Fruit fly (Drosophila melanogaster) whole organism, adult: ENCODE results near the gene retinin.

ENCODE experiments used
- CG11617 ChIP-seq: fragments of 200-800 bp; sonication (Bioruptor generic); optimal IDR thresholded peaks from 2 replicates; lab custom pipeline; 2017; ENCODE audit warnings: mild to moderate bottlenecking, missing biosample characterization, missing genetic modification reagents, missing genetic modification characterization
- CG12768 ChIP-seq: fragments of 200-800 bp; sonication (Bioruptor generic); optimal IDR thresholded peaks from 2 replicates; lab custom pipeline; 2017; ENCODE audit warnings: missing biosample characterization, missing genetic modification characterization, mild to moderate bottlenecking, moderate library complexity, missing genetic modification reagents
- CG14711 ChIP-seq: fragments of 200-800 bp; sonication (Bioruptor generic); optimal IDR thresholded peaks from 2 replicates; lab custom pipeline; 2018; ENCODE audit warnings: missing biosample characterization, mild to moderate bottlenecking, missing genetic modification characterization, moderate library complexity
- CG1620 ChIP-seq: fragments of 200-800 bp; sonication (Bioruptor generic); optimal IDR thresholded peaks from 2 replicates; lab custom pipeline; 2016; ENCODE audit warnings: missing biosample characterization, missing genetic modification characterization
- CG33017 ChIP-seq: fragments of 200-800 bp; sonication (Bioruptor generic); optimal IDR thresholded peaks from 2 replicates; lab custom pipeline; 2018; ENCODE audit warnings: missing biosample characterization, mild to moderate bottlenecking, missing genetic modification characterization, moderate library complexity
- CG5204 ChIP-seq: fragments of 200-800 bp; sonication (Bioruptor generic); optimal IDR thresholded peaks from 2 replicates; lab custom pipeline; 2016; ENCODE audit warnings: missing biosample characterization, missing genetic modification characterization
- CG7045 ChIP-seq: fragments of 200-800 bp; sonication (Bioruptor generic); optimal IDR thresholded peaks from 2 replicates; lab custom pipeline; 2017; ENCODE audit warnings: missing biosample characterization, mild to moderate bottlenecking, missing genetic modification characterization
- CG7101 ChIP-seq: fragments of 200-800 bp; sonication (Bioruptor generic); optimal IDR thresholded peaks from 2 replicates; lab custom pipeline; 2018; ENCODE audit warnings: missing biosample characterization, mild to moderate bottlenecking, missing genetic modification characterization, moderate library complexity
- Clk ChIP-seq: fragments of 200-800 bp; sonication (Bioruptor generic); optimal IDR thresholded peaks from 2 replicates; lab custom pipeline; 2017; ENCODE audit warnings: missing biosample characterization, missing genetic modification characterization
- Crg-1 ChIP-seq: fragments of 200-800 bp; sonication (Bioruptor generic); optimal IDR thresholded peaks from 2 replicates; lab custom pipeline; 2016; ENCODE audit warnings: missing biosample characterization, missing genetic modification characterization
- Hr96 ChIP-seq: fragments of 200-800 bp; sonication (Bioruptor generic); optimal IDR thresholded peaks from 2 replicates; lab custom pipeline; 2016; ENCODE audit warnings: missing biosample characterization, missing genetic modification characterization
- Mnt ChIP-seq: fragments of 200-800 bp; sonication (Bioruptor generic); optimal IDR thresholded peaks from 2 replicates; lab custom pipeline; 2016; ENCODE audit warnings: missing biosample characterization, mild to moderate bottlenecking, missing genetic modification characterization
- bab1 ChIP-seq: fragments of 200-800 bp; sonication (Bioruptor generic); optimal IDR thresholded peaks from 3 replicates; lab custom pipeline; 2019; ENCODE audit warnings: missing biosample characterization, mild to moderate bottlenecking, missing genetic modification characterization, moderate library complexity
- cic ChIP-seq: fragments of 200-800 bp; sonication (Bioruptor generic); optimal IDR thresholded peaks from 2 replicates; lab custom pipeline; 2017; ENCODE audit warnings: missing biosample characterization, mild to moderate bottlenecking, missing genetic modification characterization, moderate library complexity
- cnc ChIP-seq, 2 experiments: fragments of >200 bp; optimal IDR thresholded peaks; 2 replicates each; lab custom pipeline; 2017
- kay ChIP-seq: fragments of 200-800 bp; sonication (Bioruptor generic); peaks from one replicate; lab custom pipeline; 2016; ENCODE audit warnings: missing biosample characterization, missing genetic modification characterization, borderline replicate concordance
- ovo ChIP-seq: fragments of 200-800 bp; sonication (Bioruptor generic); optimal IDR thresholded peaks from 2 replicates; lab custom pipeline; 2016; ENCODE audit warnings: missing biosample characterization, missing genetic modification characterization
- pad ChIP-seq: fragments of 200-800 bp; sonication (Bioruptor generic); optimal IDR thresholded peaks from 3 replicates; lab custom pipeline; 2017; ENCODE audit warnings: missing biosample characterization, missing genetic modification characterization, mild to moderate bottlenecking, moderate library complexity, missing genetic modification reagents
- tj ChIP-seq: fragments of 200-800 bp; sonication (Bioruptor generic); optimal IDR thresholded peaks from 3 replicates; lab custom pipeline; 2017; ENCODE audit warnings: missing biosample characterization, mild to moderate bottlenecking, missing genetic modification characterization, moderate library complexity
- toe ChIP-seq: fragments of 200-800 bp; sonication (Bioruptor generic); optimal IDR thresholded peaks from 2 replicates; lab custom pipeline; 2016; ENCODE audit warnings: missing biosample characterization, missing genetic modification characterization

Gene retinin

dm6 chr3L:16337739-16338138, 6.0 kb downstream of the retinin start:
- no peak for TF ChIP-seq kay (GFP tag; lab: Kevin White, UChicago)
- TF ChIP-seq Clk, result no peak
- TF ChIP-seq Mnt (GFP tag; lab: Kevin White, UChicago), result no peak
- TF ChIP-seq CG12768 (GFP tag; lab: Kevin White, UChicago), result no peak
- no peak for TF ChIP-seq CG33017 (tag; lab: Kevin White, UChicago)
- TF ChIP-seq CG7045, result no peak
- TF ChIP-seq pad (GFP tag; lab: Kevin White, UChicago), result no peak
- no peak for TF ChIP-seq cnc (optimal IDR thresholded peaks at IDR 0.05; lab: Kevin White, UChicago)
- TF ChIP-seq Crg-1 (GFP tag; lab: Kevin White, UChicago), result no peak
- TF ChIP-seq Hr96, result no peak
- no peak for TF ChIP-seq toe (GFP tag; lab: Kevin White, UChicago)
- TF ChIP-seq tj, result no peak
- no peak for TF ChIP-seq CG14711 (tag; lab: Kevin White, UChicago)
- no peak for TF ChIP-seq ovo
- TF ChIP-seq CG11617 (GFP tag; lab: Kevin White, UChicago), result no peak
- TF ChIP-seq CG5204, result no peak
- no peak for TF ChIP-seq bab1 (GFP tag; lab: Kevin White, UChicago)
- TF ChIP-seq cic, result no peak

dm6 chr3L:16338703-16339102, 7.0 kb downstream of the retinin start, which contains the start of gene CG4998:
TSS of gene CG4998 (plus strand) at chr3L:16339003.
- TF ChIP-seq Mnt (GFP tag; lab: Kevin White, UChicago) (no peak), ovo (no peak)

- TF ChIP-seq kay (GFP tag; lab: Kevin White, UChicago), result no peak
These were observed 7.7 kb downstream of the retinin start for dm6 chr3L:16339463-16339862.

- TF ChIP-seq tj, result no peak
- TF ChIP-seq CG5204, result no peak
- no peak for TF ChIP-seq CG12768 (GFP tag; lab: Kevin White, UChicago)
- no peak for TF ChIP-seq CG7101 (tag; lab: Kevin White, UChicago)
- no peak for TF ChIP-seq cic
- no peak for TF ChIP-seq pad (GFP tag; lab: Kevin White, UChicago)
- no peak for TF ChIP-seq kay (GFP tag; lab: Kevin White, UChicago)
- TF ChIP-seq CG33017 (tag; lab: Kevin White, UChicago), result no peak
- no peak for TF ChIP-seq bab1 (GFP tag; lab: Kevin White, UChicago)
- no peak for TF ChIP-seq CG1620
- no peak for TF ChIP-seq ovo
- no peak for TF ChIP-seq cnc (optimal IDR thresholded peaks at IDR 0.05; lab: Kevin White, UChicago)
- TF ChIP-seq CG7045, result no peak
- no peak for TF ChIP-seq Hr96
These were observed 8.1 kb downstream of the retinin start for dm6 chr3L:16339873-16340272.

dm6 chr3L:16346023-16346422, 14.3 kb downstream of the retinin start, which contains the start of gene CG33257:
TSS of gene CG33257 (plus strand) at chr3L:16346323.
- TF ChIP-seq CG5204 (no peak), CG1620 (no peak), CG11617 (GFP tag; lab: Kevin White, UChicago) (no peak), toe (GFP tag; lab: Kevin White, UChicago) (no peak), cic (no peak), CG12768 (GFP tag; lab: Kevin White, UChicago) (no peak), ovo (no peak)

- no peak for TF ChIP-seq CG5204
- no peak for TF ChIP-seq CG33017 (tag; lab: Kevin White, UChicago)
- TF ChIP-seq cnc (optimal IDR thresholded peaks at IDR 0.05; lab: Kevin White, UChicago), result no peak
- TF ChIP-seq pad (GFP tag; lab: Kevin White, UChicago), result no peak
- TF ChIP-seq bab1 (GFP tag; lab: Kevin White, UChicago), result no peak
- no peak for TF ChIP-seq Clk
- TF ChIP-seq Hr96, result no peak
- no peak for TF ChIP-seq kay (GFP tag; lab: Kevin White, UChicago)
- no peak for TF ChIP-seq ovo
- TF ChIP-seq Mnt (GFP tag; lab: Kevin White, UChicago), result no peak
- no peak for TF ChIP-seq tj
These were observed 16.2 kb downstream of the retinin start, which contains the start of gene mRpS34 for dm6 chr3L:16347914-16348313. TSS of gene mRpS34 (plus strand) at chr3L:16348074.

dm6 chr3L:16349686-16350085, 18.0 kb downstream of the retinin start:
- no peak for TF ChIP-seq tj
- TF ChIP-seq cic, result no peak
- no peak for TF ChIP-seq Mnt (GFP tag; lab: Kevin White, UChicago)
- no peak for TF ChIP-seq toe (GFP tag; lab: Kevin White, UChicago)
- no peak for TF ChIP-seq bab1 (GFP tag; lab: Kevin White, UChicago)

- TF ChIP-seq bab1 (GFP tag; lab: Kevin White, UChicago) (peak; percentile 57), toe (GFP tag; lab: Kevin White, UChicago) (no peak)
These were observed 20.2 kb downstream of the retinin start, which contains the start of the genes Golgin104 and Tcs3 for dm6 chr3L:16351770-16352429. TSS of gene Golgin104 (minus strand) at chr3L:16351951. TSS of gene Tcs3 (plus strand) at chr3L:16351991.
